Worm (Caenorhabditis elegans): Measurements from ENCODE around the gene prp-6.

The prp-6 gene

ce11 chrV:18086783-18087182 lies 64.5 kb downstream of the prp-6 start, which contains the start of gene slr-2 (continued):
- TF ChIP-seq hmg-1.2 (GFP tag; IDR thresholded peaks at IDR 0.05) (no peak), cebp-2 (GFP tag; IDR thresholded peaks at IDR 0.05) (no peak), D2030.7 (GFP tag; IDR thresholded peaks at IDR 0.05) (no peak), aptf-2 (GFP tag; conservative IDR thresholded peaks at IDR 0.05) (no peak), mxl-1 (tag; optimal IDR thresholded peaks at IDR 0.05) (no peak), unc-62 (GFP tag; optimal IDR thresholded peaks at IDR 0.05) (no peak)

DNA sequence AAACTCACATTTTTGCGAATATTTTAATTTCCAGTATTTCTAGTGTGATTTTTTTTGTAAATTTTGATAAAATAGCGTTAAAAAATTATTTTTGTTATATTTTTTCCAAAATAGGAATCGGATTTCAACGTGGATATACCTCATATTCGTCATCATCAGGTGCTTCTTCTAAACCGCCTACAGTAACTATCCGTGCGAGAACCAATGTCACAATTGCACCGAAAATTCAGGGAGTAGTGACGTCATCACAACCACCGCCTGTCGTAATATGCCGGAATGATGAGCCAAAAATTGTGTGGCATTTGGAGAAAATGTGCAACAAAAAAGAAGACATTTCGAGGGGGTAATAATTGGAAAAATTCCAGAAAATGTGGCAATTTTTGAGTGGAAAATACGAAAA lies 68.9 kb downstream of the prp-6 start:
- TF ChIP-seq aptf-2 (GFP tag; conservative IDR thresholded peaks at IDR 0.05) (no peak), bed-1 (GFP tag; IDR thresholded peaks at IDR 0.05) (no peak), ama-1 (optimal IDR thresholded peaks at IDR 0.05) (no peak), ama-1 (GFP tag; optimal IDR thresholded peaks at IDR 0.05) (no peak), ceh-27 (GFP tag; optimal IDR thresholded peaks at IDR 0.05) (no peak), ets-4 (GFP tag; optimal IDR thresholded peaks at IDR 0.05) (no peak), let-526 (GFP tag; IDR thresholded peaks at IDR 0.05) (no peak), ztf-25 (GFP tag; IDR thresholded peaks at IDR 0.05) (no peak), B0336.3 (GFP tag; IDR thresholded peaks at IDR 0.05) (no peak), Y95B8A.8 (GFP tag; IDR thresholded peaks at IDR 0.05) (no peak), madf-6 (GFP tag; IDR thresholded peaks at IDR 0.05) (no peak)

All from whole organism, young adult.